Fruit fly (Drosophila melanogaster) whole organism, embryonic: ENCODE measurements around the gene Atg2.

Source experiments
- Awh ChIP-seq: fragments of 200-800 bp; sonication (Bioruptor generic); IDR thresholded peaks from 2 replicates; pipeline ENCODE4, ENCODE4 v1.3.6; 2022; ENCODE audit warnings: missing biosample characterization, missing genetic modification characterization
- CG10209 ChIP-seq: fragments of 200-800 bp; sonication (Bioruptor generic); optimal IDR thresholded peaks from 3 replicates; lab custom pipeline; 2017; ENCODE audit warnings: missing biosample characterization, mild to moderate bottlenecking, missing genetic modification characterization, missing genetic modification reagents
- CG12299 ChIP-seq: fragments of 200-800 bp; sonication (Bioruptor generic); optimal IDR thresholded peaks from 2 replicates; lab custom pipeline; 2018; ENCODE audit warnings: missing biosample characterization, mild to moderate bottlenecking, missing genetic modification characterization
- CG1233 ChIP-seq: fragments of 200-800 bp; sonication (Bioruptor generic); optimal IDR thresholded peaks from 4 replicates; lab custom pipeline; 2018; ENCODE audit warnings: missing biosample characterization, mild to moderate bottlenecking, missing genetic modification characterization
- CG13424 ChIP-seq: fragments of 200-800 bp; sonication (Bioruptor generic); optimal IDR thresholded peaks from 2 replicates; lab custom pipeline; 2019; ENCODE audit warnings: missing biosample characterization, mild to moderate bottlenecking, missing genetic modification characterization, moderate library complexity
- CG18764 ChIP-seq: fragments of 200-800 bp; sonication (Bioruptor generic); optimal IDR thresholded peaks from 3 replicates; lab custom pipeline; 2016; ENCODE audit warnings: missing biosample characterization, missing genetic modification characterization
- CG2678 ChIP-seq: fragments of 200-800 bp; sonication (Bioruptor generic); optimal IDR thresholded peaks from 3 replicates; lab custom pipeline; 2019; ENCODE audit warnings: missing biosample characterization, mild to moderate bottlenecking, missing genetic modification characterization, moderate library complexity
- CG30431 ChIP-seq: fragments of 200-800 bp; sonication (Bioruptor generic); optimal IDR thresholded peaks from 2 replicates; lab custom pipeline; 2017; ENCODE audit warnings: missing biosample characterization, missing genetic modification characterization
- CG3407 ChIP-seq: fragments of 200-800 bp; sonication (Bioruptor generic); optimal IDR thresholded peaks from 2 replicates; lab custom pipeline; 2018; ENCODE audit warnings: missing biosample characterization, mild to moderate bottlenecking, missing genetic modification characterization
- CG34376 ChIP-seq: fragments of 200-800 bp; sonication (Bioruptor generic); optimal IDR thresholded peaks from 2 replicates; lab custom pipeline; 2018; ENCODE audit warnings: missing biosample characterization, mild to moderate bottlenecking, missing genetic modification characterization
- CG7372 ChIP-seq: fragments of 200-800 bp; sonication (Bioruptor generic); IDR thresholded peaks from 2 replicates; pipeline ENCODE4 v1.3.6; 2022; ENCODE audit warnings: missing biosample characterization, missing genetic modification characterization
- CG7745 ChIP-seq: fragments of 200-800 bp; sonication (Bioruptor generic); optimal IDR thresholded peaks from 2 replicates; lab custom pipeline; 2018; ENCODE audit warnings: missing biosample characterization, mild to moderate bottlenecking, missing genetic modification characterization, moderate library complexity
- CG7839 ChIP-seq: fragments of 200-800 bp; sonication (Bioruptor generic); optimal IDR thresholded peaks from 3 replicates; lab custom pipeline; 2018; ENCODE audit warnings: missing biosample characterization, mild to moderate bottlenecking, missing genetic modification characterization, moderate library complexity
- CG7928 ChIP-seq: fragments of 200-800 bp; sonication (Bioruptor generic); optimal IDR thresholded peaks from 2 replicates; lab custom pipeline; 2017; ENCODE audit warnings: missing biosample characterization, mild to moderate bottlenecking, missing genetic modification characterization
- CG8359 ChIP-seq: fragments of 200-800 bp; sonication (Bioruptor generic); optimal IDR thresholded peaks from 2 replicates; lab custom pipeline; 2017; ENCODE audit warnings: missing biosample characterization, mild to moderate bottlenecking, missing genetic modification characterization, borderline replicate concordance
- CoRest ChIP-seq: fragments of 200-800 bp; sonication (Bioruptor generic); optimal IDR thresholded peaks from 3 replicates; lab custom pipeline; 2018; ENCODE audit warnings: missing biosample characterization, mild to moderate bottlenecking, missing genetic modification characterization, moderate library complexity
- Dref ChIP-seq: fragments of 200-800 bp; sonication (Bioruptor generic); IDR thresholded peaks from 2 replicates; pipeline ENCODE4 v1.3.6; 2022; ENCODE audit warnings: missing biosample characterization, missing genetic modification characterization
- HLH3B ChIP-seq: fragments of 200-800 bp; sonication (Bioruptor generic); IDR thresholded peaks from 2 replicates; pipeline ENCODE4 v1.3.6; 2022; ENCODE audit warnings: missing biosample characterization, missing genetic modification characterization
- Lim3 ChIP-seq: fragments of 200-800 bp; sonication (Bioruptor generic); IDR thresholded peaks from 2 replicates; pipeline ENCODE4 v1.3.6; 2022; ENCODE audit warnings: missing biosample characterization, missing genetic modification characterization
- Med ChIP-seq: fragments of 200-800 bp; sonication (Bioruptor generic); peaks from one replicate; lab custom pipeline; 2016; ENCODE audit warnings: missing biosample characterization, missing genetic modification characterization, mild to moderate bottlenecking, inconsistent platforms, moderate library complexity
- NK7.1 ChIP-seq: fragments of 200-800 bp; sonication (Bioruptor generic); optimal IDR thresholded peaks from 3 replicates; lab custom pipeline; 2016; ENCODE audit warnings: missing biosample characterization, missing genetic modification characterization
- Nf-YC ChIP-seq: fragments of 200-800 bp; optimal IDR thresholded peaks from 3 replicates; lab custom pipeline; 2019; ENCODE audit warnings: missing biosample characterization, mild to moderate bottlenecking, missing genetic modification characterization, moderate library complexity
- Sox100B ChIP-seq: fragments of 200-800 bp; sonication (Bioruptor generic); optimal IDR thresholded peaks from 3 replicates; lab custom pipeline; 2018; ENCODE audit warnings: missing biosample characterization, mild to moderate bottlenecking, missing genetic modification characterization
- Stat92E ChIP-seq, 3 experiments: fragments of >200 bp in 2 of 3; fragments of 200-800 bp in 1 of 3; sonication (Bioruptor generic) in 1 of 3; optimal IDR thresholded peaks; 2 replicates each; lab custom pipeline; 2017 to 2019; ENCODE audit warnings: missing biosample characterization in 3 of 3, missing genetic modification characterization in 3 of 3, mild to moderate bottlenecking in 1 of 3, moderate library complexity in 1 of 3
- Xbp1 ChIP-seq: fragments of 200-800 bp; sonication (Bioruptor generic); optimal IDR thresholded peaks from 3 replicates; lab custom pipeline; 2016; ENCODE audit warnings: missing biosample characterization, mild to moderate bottlenecking, missing genetic modification characterization
- az2 ChIP-seq: fragments of 200-800 bp; sonication (Bioruptor generic); optimal IDR thresholded peaks from 3 replicates; lab custom pipeline; 2016; ENCODE audit warnings: missing biosample characterization, missing genetic modification characterization
- br ChIP-seq: fragments of >200 bp; optimal IDR thresholded peaks from 2 replicates; lab custom pipeline; 2017
- cas ChIP-seq: fragments of 200-800 bp; sonication (Bioruptor generic); IDR thresholded peaks from 2 replicates; pipeline ENCODE4 v1.3.6; 2022; ENCODE audit warnings: missing biosample characterization, missing genetic modification characterization
- ci ChIP-seq: fragments of 200-800 bp; sonication (Bioruptor generic); IDR thresholded peaks from 3 replicates; pipeline ENCODE4 v1.3.6; 2022; ENCODE audit warnings: missing biosample characterization, missing genetic modification characterization
- corto ChIP-seq: fragments of 200-800 bp; sonication (Bioruptor generic); optimal IDR thresholded peaks from 2 replicates; lab custom pipeline; 2016; ENCODE audit warnings: missing biosample characterization, mild to moderate bottlenecking, missing genetic modification characterization, moderate library complexity
- dimm ChIP-seq: fragments of 200-800 bp; sonication (Bioruptor generic); IDR thresholded peaks from 2 replicates; pipeline ENCODE4 v1.3.6; 2022; ENCODE audit warnings: missing biosample characterization, missing genetic modification characterization
- dpn ChIP-seq, 2 experiments: fragments of 200-800 bp; sonication (Bioruptor generic); optimal IDR thresholded peaks; 3 replicates each; lab custom pipeline; 2016; ENCODE audit warnings: missing biosample characterization in 2 of 2, missing genetic modification characterization in 2 of 2
- eyg ChIP-seq: fragments of 200-800 bp; sonication (Bioruptor generic); optimal IDR thresholded peaks from 3 replicates; lab custom pipeline; 2016; ENCODE audit warnings: missing biosample characterization, missing genetic modification characterization
- fd3F ChIP-seq: fragments of 200-800 bp; sonication (Bioruptor generic); optimal IDR thresholded peaks from 2 replicates; lab custom pipeline; 2018; ENCODE audit warnings: missing biosample characterization, mild to moderate bottlenecking, missing genetic modification characterization, moderate library complexity
- gsb-n ChIP-seq: fragments of 200-800 bp; sonication (Bioruptor generic); optimal IDR thresholded peaks from 3 replicates; lab custom pipeline; 2018; ENCODE audit warnings: missing biosample characterization, mild to moderate bottlenecking, missing genetic modification characterization
- hth ChIP-seq: fragments of >200 bp; optimal IDR thresholded peaks from 2 replicates; lab custom pipeline; 2017; ENCODE audit warnings: inconsistent platforms
- ind ChIP-seq: fragments of 200-800 bp; sonication (Bioruptor generic); optimal IDR thresholded peaks from 3 replicates; lab custom pipeline; 2016; ENCODE audit warnings: missing biosample characterization, missing genetic modification characterization
- ken ChIP-seq: fragments of 200-800 bp; sonication (Bioruptor generic); IDR thresholded peaks from 3 replicates; pipeline ENCODE4 v1.3.6; 2022; ENCODE audit warnings: missing biosample characterization, missing genetic modification characterization
- nom ChIP-seq: fragments of 200-800 bp; sonication (Bioruptor generic); optimal IDR thresholded peaks from 2 replicates; lab custom pipeline; 2017; ENCODE audit warnings: missing biosample characterization, missing genetic modification characterization, mild to moderate bottlenecking, moderate library complexity, missing genetic modification reagents
- onecut ChIP-seq: fragments of 200-800 bp; sonication (Bioruptor generic); IDR thresholded peaks from 2 replicates; pipeline ENCODE4 v1.3.6; 2022; ENCODE audit warnings: missing biosample characterization, missing genetic modification characterization
- pfk ChIP-seq: fragments of 200-800 bp; sonication (Bioruptor generic); optimal IDR thresholded peaks from 2 replicates; lab custom pipeline; 2018; ENCODE audit warnings: missing biosample characterization, mild to moderate bottlenecking, missing genetic modification characterization, moderate library complexity
- ranshi ChIP-seq: fragments of 200-800 bp; sonication (Bioruptor generic); IDR thresholded peaks from 2 replicates; pipeline ENCODE4 v1.3.6; 2022; ENCODE audit warnings: missing biosample characterization, missing genetic modification characterization
- sc ChIP-seq, 3 experiments: fragments of >200 bp in 2 of 3; fragments of 200-800 bp in 1 of 3; sonication (Bioruptor generic) in 1 of 3; optimal IDR thresholded peaks; 2 replicates in 2 of 3; 3 replicates in 1 of 3; lab custom pipeline; 2017; ENCODE audit warnings: mild to moderate bottlenecking in 1 of 3, missing biosample characterization in 1 of 3, missing genetic modification characterization in 1 of 3, missing genetic modification reagents in 1 of 3
- sens ChIP-seq: fragments of 200-800 bp; sonication (Bioruptor generic); peaks from one replicate; lab custom pipeline; 2016; ENCODE audit warnings: missing biosample characterization, missing genetic modification characterization
- sisA ChIP-seq: fragments of 200-800 bp; sonication (Bioruptor generic); IDR thresholded peaks from 2 replicates; pipeline ENCODE4 v1.3.6; 2022; ENCODE audit warnings: missing biosample characterization, missing genetic modification characterization
- unpg ChIP-seq: fragments of 200-800 bp; sonication (Bioruptor generic); optimal IDR thresholded peaks from 3 replicates; lab custom pipeline; 2018; ENCODE audit warnings: missing biosample characterization, mild to moderate bottlenecking, missing genetic modification characterization, moderate library complexity
- vfl ChIP-seq: fragments of 200-800 bp; sonication (Bioruptor generic); optimal IDR thresholded peaks from 2 replicates; lab custom pipeline; 2016; ENCODE audit warnings: missing biosample characterization, missing genetic modification characterization
- wor ChIP-seq: fragments of 200-800 bp; sonication (Bioruptor generic); IDR thresholded peaks from 2 replicates; pipeline ENCODE4 v1.3.6; 2022; ENCODE audit warnings: missing biosample characterization, missing genetic modification characterization
- zfh1 ChIP-seq: fragments of 200-800 bp; sonication (Bioruptor generic); IDR thresholded peaks from 3 replicates; pipeline ENCODE4 v1.3.6; 2022; ENCODE audit warnings: missing biosample characterization, missing genetic modification characterization

Atg2 gene

dm6 chr3L:2824024-2824687 is 50.0 kb downstream of the Atg2 start (continued):
- peak; percentile 24 for TF ChIP-seq ind (GFP tag; lab: Kevin White, UChicago)
- peak; percentile 63 for TF ChIP-seq CG7839 (tag; lab: Kevin White, UChicago)
- TF ChIP-seq Awh (GFP tag; lab: Robert Waterston, UW), result 0 out of 2 replicates have a peak, but pooled peaks have one; percentile 7
- TF ChIP-seq gsb-n (tag; lab: Kevin White, UChicago), result peak; percentile 70
- no peak for TF ChIP-seq CG34376 (GFP tag; lab: Kevin White, UChicago)
- no peak for TF ChIP-seq CG1233 (GFP tag; lab: Kevin White, UChicago)
- peak; percentile 35; the same call in 1 of the 2 replicates for TF ChIP-seq onecut (GFP tag; lab: Robert Waterston, UW)
- TF ChIP-seq wor (GFP tag; lab: Robert Waterston, UW), result peak; percentile 41; the same call in 1 of the 2 replicates
- peak; percentile 47 for TF ChIP-seq az2 (GFP tag; lab: Kevin White, UChicago)
- TF ChIP-seq CG8359 (GFP tag; lab: Kevin White, UChicago), result peak; percentile 21
- TF ChIP-seq CG10209 (GFP tag; lab: Kevin White, UChicago), result peak; percentile 50
- no peak for TF ChIP-seq vfl
- peak; percentile 43; the same call in 1 of the 3 replicates for TF ChIP-seq ken (GFP tag; lab: Robert Waterston, UW)
- peak; percentile 53 for TF ChIP-seq CG13424 (tag; lab: Kevin White, UChicago)
- TF ChIP-seq CG30431 (GFP tag; lab: Kevin White, UChicago), result peak; percentile 55
- no peak for TF ChIP-seq CG7745 (tag; lab: Kevin White, UChicago)
- no peak for TF ChIP-seq eyg (GFP tag; lab: Kevin White, UChicago)
- TF ChIP-seq CG3407 (GFP tag; lab: Kevin White, UChicago), result peak; percentile 52
- TF ChIP-seq corto, result peak; percentile 93
- peak; percentile 50; the same call in 1 of the 2 replicates for TF ChIP-seq ranshi
- peak; percentile 65 for TF ChIP-seq CG2678
- TF ChIP-seq Dref (GFP tag; lab: Robert Waterston, UW), result no peak
- no peak for TF ChIP-seq CG7372
- TF ChIP-seq CG12299, result no peak
- no peak for TF ChIP-seq pfk (GFP tag; lab: Kevin White, UChicago)
- no peak for TF ChIP-seq CG7928
- peak in 1 of 2 experiments; percentile 49 for TF ChIP-seq dpn (GFP tag; optimal IDR thresholded peaks at IDR 0.05; lab: Kevin White, UChicago)
- TF ChIP-seq CG18764 (GFP tag; lab: Kevin White, UChicago), result no peak
- TF ChIP-seq unpg (GFP tag; lab: Kevin White, UChicago), result peak; percentile 66
- TF ChIP-seq Stat92E (GFP tag; optimal IDR thresholded peaks at IDR 0.05; lab: Kevin White, UChicago), result no peak
- TF ChIP-seq nom (GFP tag; lab: Kevin White, UChicago), result peak; percentile 88
- TF ChIP-seq sisA (GFP tag; lab: Robert Waterston, UW), result peak; percentile 46
- no peak for TF ChIP-seq sc (optimal IDR thresholded peaks at IDR 0.05; lab: Kevin White, UChicago)
- peak; percentile 75 for TF ChIP-seq sc (GFP tag; optimal IDR thresholded peaks at IDR 0.05; lab: Kevin White, UChicago)
- no peak for TF ChIP-seq Nf-YC (tag; lab: Kevin White, UChicago)
- TF ChIP-seq br (lab: Kevin White, UChicago), result no peak
- no peak for TF ChIP-seq cas
- peak; percentile 87 for TF ChIP-seq sens (GFP tag; lab: Kevin White, UChicago)
- TF ChIP-seq Sox100B (GFP tag; lab: Kevin White, UChicago), result peak; percentile 62
- TF ChIP-seq CoRest (tag; lab: Kevin White, UChicago), result peak; percentile 36
- peak; percentile 57 for TF ChIP-seq Xbp1 (GFP tag; lab: Kevin White, UChicago)
- TF ChIP-seq dimm (GFP tag; lab: Robert Waterston, UW), result no peak
- peak; percentile 65; the same call in 1 of the 3 replicates for TF ChIP-seq zfh1
- 0 out of 2 replicates have a peak, but pooled peaks have one; percentile 7 for TF ChIP-seq Lim3 (GFP tag; lab: Robert Waterston, UW)
- TF ChIP-seq NK7.1 (GFP tag; lab: Kevin White, UChicago), result no peak
- TF ChIP-seq hth (lab: Kevin White, UChicago), result no peak
- TF ChIP-seq Med (GFP tag; lab: Kevin White, UChicago), result peak; percentile 66
- peak; percentile 49; the same call in 1 of the 2 replicates for TF ChIP-seq HLH3B (GFP tag; lab: Robert Waterston, UW)
- no peak for TF ChIP-seq fd3F (GFP tag; lab: Kevin White, UChicago)
- TF ChIP-seq ci (GFP tag; lab: Robert Waterston, UW), result peak; percentile 69; the same call in 2 of the 3 replicates
